Fruit fly (Drosophila melanogaster) whole organism, embryonic: Measurements from ENCODE around the gene CG43446.

Experiments used
- Abd-B ChIP-seq: fragments of 200-800 bp; sonication (Bioruptor generic); optimal IDR thresholded peaks from 2 replicates; lab custom pipeline; 2018; ENCODE audit warnings: missing biosample characterization, mild to moderate bottlenecking, missing genetic modification characterization, moderate library complexity
- BtbVII ChIP-seq: fragments of 200-800 bp; sonication (Bioruptor generic); optimal IDR thresholded peaks from 3 replicates; lab custom pipeline; 2017; ENCODE audit warnings: missing biosample characterization, mild to moderate bottlenecking, missing genetic modification characterization
- CG10543 ChIP-seq: fragments of 200-800 bp; sonication (Bioruptor generic); optimal IDR thresholded peaks from 3 replicates; lab custom pipeline; 2017; ENCODE audit warnings: missing biosample characterization, mild to moderate bottlenecking, missing genetic modification characterization, moderate library complexity
- CG12769 ChIP-seq: fragments of 200-800 bp; sonication (Bioruptor generic); optimal IDR thresholded peaks from 2 replicates; lab custom pipeline; 2019; ENCODE audit warnings: missing biosample characterization, mild to moderate bottlenecking, missing genetic modification characterization, moderate library complexity
- CG14441 ChIP-seq: fragments of 200-800 bp; sonication (Bioruptor generic); IDR thresholded peaks from 2 replicates; pipeline ENCODE4 v1.3.6; 2022; ENCODE audit warnings: missing biosample characterization, missing genetic modification characterization
- CG1647 ChIP-seq: fragments of 200-800 bp; sonication (Bioruptor generic); optimal IDR thresholded peaks from 3 replicates; lab custom pipeline; 2016; ENCODE audit warnings: missing biosample characterization, missing genetic modification characterization
- CG18619 ChIP-seq: fragments of 200-800 bp; sonication (Bioruptor generic); optimal IDR thresholded peaks from 3 replicates; lab custom pipeline; 2017; ENCODE audit warnings: missing biosample characterization, mild to moderate bottlenecking, missing genetic modification characterization
- CG18764 ChIP-seq: fragments of 200-800 bp; sonication (Bioruptor generic); optimal IDR thresholded peaks from 3 replicates; lab custom pipeline; 2016; ENCODE audit warnings: missing biosample characterization, missing genetic modification characterization
- CG2120 ChIP-seq: fragments of 200-800 bp; sonication (Bioruptor generic); optimal IDR thresholded peaks from 3 replicates; lab custom pipeline; 2016; ENCODE audit warnings: missing biosample characterization, missing genetic modification characterization
- CG4617 ChIP-seq: fragments of 200-800 bp; sonication (Bioruptor generic); optimal IDR thresholded peaks from 3 replicates; lab custom pipeline; 2016; ENCODE audit warnings: missing biosample characterization, missing genetic modification characterization, borderline replicate concordance
- CG4820 ChIP-seq: fragments of 200-800 bp; sonication (Bioruptor generic); optimal IDR thresholded peaks from 3 replicates; lab custom pipeline; 2016; ENCODE audit warnings: missing biosample characterization, missing genetic modification characterization
- CG4854 ChIP-seq: fragments of 200-800 bp; sonication (Bioruptor generic); optimal IDR thresholded peaks from 2 replicates; lab custom pipeline; 2016; ENCODE audit warnings: missing biosample characterization, missing genetic modification characterization, inconsistent platforms
- CG6791 ChIP-seq: fragments of 200-800 bp; sonication (Bioruptor generic); IDR thresholded peaks from 3 replicates; pipeline ENCODE4 v1.3.6; 2022; ENCODE audit warnings: missing biosample characterization, missing genetic modification characterization; ENCODE audit not compliant: partially characterized antibody
- CG8924 ChIP-seq: fragments of 200-800 bp; optimal IDR thresholded peaks from 3 replicates; lab custom pipeline; 2019; ENCODE audit warnings: missing biosample characterization, mild to moderate bottlenecking, missing genetic modification characterization, moderate library complexity
- CG8944 ChIP-seq: fragments of 200-800 bp; sonication (Bioruptor generic); optimal IDR thresholded peaks from 3 replicates; lab custom pipeline; 2016; ENCODE audit warnings: missing biosample characterization, missing genetic modification characterization
- CG9932 ChIP-seq: fragments of 200-800 bp; sonication (Bioruptor generic); IDR thresholded peaks from 2 replicates; pipeline ENCODE4 v1.3.6; 2022; ENCODE audit warnings: missing biosample characterization, missing genetic modification characterization
- Dbx ChIP-seq: fragments of 200-800 bp; sonication (Bioruptor generic); IDR thresholded peaks from 3 replicates; pipeline ENCODE4 v1.3.6; 2022; ENCODE audit warnings: missing biosample characterization, missing genetic modification characterization
- Ets65A ChIP-seq: fragments of 200-800 bp; sonication (Bioruptor generic); peaks from one replicate; lab custom pipeline; 2016; ENCODE audit warnings: missing biosample characterization, missing genetic modification characterization
- HLH4C ChIP-seq: fragments of 200-800 bp; sonication (Bioruptor generic); IDR thresholded peaks from 3 replicates; pipeline ENCODE4 v1.3.6; 2022; ENCODE audit warnings: missing biosample characterization, missing genetic modification characterization; ENCODE audit not compliant: partially characterized antibody
- Hr3 ChIP-seq: fragments of 200-800 bp; sonication (Bioruptor generic); optimal IDR thresholded peaks from 3 replicates; lab custom pipeline; 2016; ENCODE audit warnings: missing biosample characterization, missing genetic modification characterization
- Hsf ChIP-seq: fragments of 200-800 bp; sonication (Bioruptor generic); optimal IDR thresholded peaks from 3 replicates; lab custom pipeline; 2016; ENCODE audit warnings: missing biosample characterization, missing genetic modification characterization
- MESR4 ChIP-seq: fragments of 200-800 bp; sonication (Bioruptor generic); optimal IDR thresholded peaks from 2 replicates; lab custom pipeline; 2018; ENCODE audit warnings: missing biosample characterization, mild to moderate bottlenecking, missing genetic modification characterization, moderate library complexity
- MTF-1 ChIP-seq: fragments of 200-800 bp; sonication (Bioruptor generic); optimal IDR thresholded peaks from 2 replicates; lab custom pipeline; 2018; ENCODE audit warnings: missing biosample characterization, mild to moderate bottlenecking, missing genetic modification characterization, borderline replicate concordance
- Opbp ChIP-seq: fragments of 200-800 bp; sonication (Bioruptor generic); IDR thresholded peaks from 3 replicates; pipeline ENCODE4 v1.3.6; 2022; ENCODE audit warnings: missing biosample characterization, missing genetic modification characterization; ENCODE audit not compliant: partially characterized antibody
- Rx ChIP-seq: fragments of 200-800 bp; sonication (Bioruptor generic); IDR thresholded peaks from 2 replicates; pipeline ENCODE4 v1.3.6; 2022; ENCODE audit warnings: missing biosample characterization, missing genetic modification characterization
- Tbp ChIP-seq: fragments of >200 bp; optimal IDR thresholded peaks from 2 replicates; lab custom pipeline; 2018; ENCODE audit warnings: missing biosample characterization, missing genetic modification characterization
- amos ChIP-seq: fragments of 200-800 bp; sonication (Bioruptor generic); IDR thresholded peaks from 2 replicates; pipeline ENCODE4 v1.3.6; 2022; ENCODE audit warnings: missing biosample characterization, missing genetic modification characterization; ENCODE audit not compliant: partially characterized antibody
- caup ChIP-seq: fragments of 200-800 bp; sonication (Bioruptor generic); optimal IDR thresholded peaks from 3 replicates; lab custom pipeline; 2017; ENCODE audit warnings: missing biosample characterization, mild to moderate bottlenecking, missing genetic modification characterization, moderate library complexity; ENCODE audit not compliant: severe bottlenecking
- crp ChIP-seq, 2 experiments: fragments of 200-800 bp; sonication (Bioruptor generic); optimal IDR thresholded peaks; 2 replicates in 1 of 2; 3 replicates in 1 of 2; lab custom pipeline; 2017; ENCODE audit warnings: missing biosample characterization in 2 of 2, missing genetic modification characterization in 2 of 2, mild to moderate bottlenecking in 1 of 2, moderate library complexity in 1 of 2
- cwo ChIP-seq: fragments of 200-800 bp; sonication (Bioruptor generic); optimal IDR thresholded peaks from 3 replicates; lab custom pipeline; 2017; ENCODE audit warnings: missing biosample characterization, missing genetic modification characterization, mild to moderate bottlenecking, moderate library complexity, missing genetic modification reagents
- dpn ChIP-seq, 2 experiments: fragments of 200-800 bp; sonication (Bioruptor generic); optimal IDR thresholded peaks; 3 replicates each; lab custom pipeline; 2016; ENCODE audit warnings: missing biosample characterization in 2 of 2, missing genetic modification characterization in 2 of 2
- ems ChIP-seq: fragments of 200-800 bp; sonication (Bioruptor generic); optimal IDR thresholded peaks from 3 replicates; lab custom pipeline; 2016; ENCODE audit warnings: missing biosample characterization, missing genetic modification characterization
- esg ChIP-seq: fragments of 200-800 bp; sonication (Bioruptor generic); conservative IDR thresholded peaks from 2 replicates; pipeline ENCODE4 v1.3.6; 2022; ENCODE audit warnings: missing biosample characterization, missing genetic modification characterization
- exex ChIP-seq: fragments of 200-800 bp; sonication (Bioruptor generic); optimal IDR thresholded peaks from 4 replicates; lab custom pipeline; 2018; ENCODE audit warnings: missing biosample characterization, mild to moderate bottlenecking, missing genetic modification characterization, moderate library complexity
- fu2 ChIP-seq: fragments of 200-800 bp; sonication (Bioruptor generic); optimal IDR thresholded peaks from 2 replicates; lab custom pipeline; 2016; ENCODE audit warnings: missing biosample characterization, missing genetic modification characterization
- gfzf ChIP-seq: fragments of 200-800 bp; sonication (Bioruptor generic); optimal IDR thresholded peaks from 2 replicates; lab custom pipeline; 2016; ENCODE audit warnings: missing biosample characterization, mild to moderate bottlenecking, missing genetic modification characterization, moderate library complexity
- hkb ChIP-seq, 2 experiments: fragments of 200-800 bp in 1 of 2; fragments of >200 bp in 1 of 2; sonication (Bioruptor generic) in 1 of 2; IDR thresholded peaks in 1 of 2; optimal IDR thresholded peaks in 1 of 2; 2 replicates each; pipeline versions ENCODE4 v1.3.6 to Lab custom; 2017 to 2022; ENCODE audit warnings: missing biosample characterization in 1 of 2, missing genetic modification characterization in 1 of 2
- kah ChIP-seq: fragments of 200-800 bp; sonication (Bioruptor generic); optimal IDR thresholded peaks from 2 replicates; lab custom pipeline; 2018; ENCODE audit warnings: missing biosample characterization, mild to moderate bottlenecking, missing genetic modification characterization
- ken ChIP-seq: fragments of 200-800 bp; sonication (Bioruptor generic); IDR thresholded peaks from 3 replicates; pipeline ENCODE4 v1.3.6; 2022; ENCODE audit warnings: missing biosample characterization, missing genetic modification characterization
- maf-S ChIP-seq: fragments of 200-800 bp; sonication (Bioruptor generic); optimal IDR thresholded peaks from 2 replicates; lab custom pipeline; 2016; ENCODE audit warnings: missing biosample characterization, missing genetic modification characterization
- slou ChIP-seq: fragments of 200-800 bp; sonication (Bioruptor generic); optimal IDR thresholded peaks from 3 replicates; lab custom pipeline; 2016; ENCODE audit warnings: missing biosample characterization, missing genetic modification characterization
- stwl ChIP-seq: fragments of 200-800 bp; sonication (Bioruptor generic); optimal IDR thresholded peaks from 3 replicates; lab custom pipeline; 2018; ENCODE audit warnings: missing biosample characterization, mild to moderate bottlenecking, missing genetic modification characterization, moderate library complexity
- tio ChIP-seq: fragments of 200-800 bp; sonication (Bioruptor generic); optimal IDR thresholded peaks from 2 replicates; lab custom pipeline; 2017; ENCODE audit warnings: missing biosample characterization, missing genetic modification characterization, inconsistent platforms
- trem ChIP-seq: fragments of 200-800 bp; optimal IDR thresholded peaks from 3 replicates; lab custom pipeline; 2019; ENCODE audit warnings: missing biosample characterization, mild to moderate bottlenecking, missing genetic modification characterization, moderate library complexity
- twi ChIP-seq: fragments of 200-800 bp; optimal IDR thresholded peaks from 2 replicates; lab custom pipeline; 2019; ENCODE audit warnings: missing biosample characterization, mild to moderate bottlenecking, missing genetic modification characterization, moderate library complexity
- unc-4 ChIP-seq: fragments of 200-800 bp; sonication (Bioruptor generic); IDR thresholded peaks from 2 replicates; pipeline ENCODE4 v1.3.6; 2022; ENCODE audit warnings: missing biosample characterization, missing genetic modification characterization; ENCODE audit not compliant: partially characterized antibody
- wek ChIP-seq: fragments of 200-800 bp; sonication (Bioruptor generic); optimal IDR thresholded peaks from 3 replicates; lab custom pipeline; 2018; ENCODE audit warnings: missing biosample characterization, mild to moderate bottlenecking, missing genetic modification characterization, moderate library complexity

CG43446 gene

DNA sequence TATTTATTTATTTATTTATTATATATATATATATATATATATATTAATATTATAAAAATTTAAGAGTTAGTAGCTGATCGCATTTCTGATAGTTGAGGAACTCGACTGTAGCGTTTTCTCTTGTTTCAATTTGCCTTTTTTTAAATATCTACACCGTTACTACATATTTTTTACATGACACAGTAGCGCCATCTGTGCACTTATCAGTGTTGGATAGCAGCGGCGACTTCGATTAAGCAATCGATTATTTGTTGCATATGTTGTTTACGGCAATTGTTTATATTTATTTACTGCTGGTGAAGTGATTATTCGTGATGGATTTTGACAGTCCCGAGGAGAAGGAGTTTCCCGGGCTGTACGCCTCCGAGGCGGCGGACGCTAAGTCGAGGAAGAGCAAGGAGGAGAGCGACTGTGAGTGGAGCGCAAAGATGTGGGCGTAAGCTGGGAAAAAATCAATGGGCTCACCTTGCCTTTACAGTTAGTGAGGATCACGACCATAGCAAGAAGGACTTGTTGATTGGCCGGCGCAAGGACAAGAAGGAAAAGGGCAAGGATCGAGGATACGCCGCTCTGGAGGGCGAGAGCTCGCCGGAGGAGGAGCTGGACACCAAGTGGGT lies 29.8 kb upstream of the CG43446 start, which contains the start of gene Rlip (continued):
- TF ChIP-seq tio (GFP tag; lab: Kevin White, UChicago) (no peak), CG4854 (peak; percentile 44), Dbx (GFP tag; lab: Robert Waterston, UW) (peak; percentile 57; the same call in 2 of the 3 replicates), BtbVII (GFP tag; lab: Kevin White, UChicago) (no peak), stwl (peak; percentile 99), Ets65A (GFP tag; lab: Kevin White, UChicago) (peak; percentile 98), Rx (GFP tag; lab: Robert Waterston, UW) (peak; percentile 57), MTF-1 (GFP tag; lab: Kevin White, UChicago) (no peak), Abd-B (GFP tag; lab: Kevin White, UChicago) (peak; percentile 48), CG8924 (tag; lab: Kevin White, UChicago) (peak; percentile 70), exex (tag; lab: Kevin White, UChicago) (peak; percentile 18), twi (tag; lab: Kevin White, UChicago) (peak; percentile 21), gfzf (GFP tag; lab: Kevin White, UChicago) (peak; percentile 24), kah (GFP tag; lab: Kevin White, UChicago) (no peak), CG4820 (GFP tag; lab: Kevin White, UChicago) (peak; percentile 47), trem (tag; lab: Kevin White, UChicago) (peak; percentile 57), ken (peak; percentile 55; the same call in 2 of the 3 replicates), Hr3 (GFP tag; lab: Kevin White, UChicago) (peak; percentile 34), Opbp (GFP tag; lab: Robert Waterston, UW) (peak; percentile 58; the same call in 2 of the 3 replicates), amos (GFP tag; lab: Robert Waterston, UW) (peak; percentile 77), maf-S (GFP tag; lab: Kevin White, UChicago) (no peak), CG9932 (peak; percentile 84), CG2120 (peak; percentile 56), HLH4C (peak; percentile 59; the same call in 2 of the 3 replicates), unc-4 (GFP tag; lab: Robert Waterston, UW) (peak; percentile 49), CG14441 (GFP tag; lab: Robert Waterston, UW) (0 out of 2 replicates have a peak, but pooled peaks have one; percentile 18), Tbp (GFP tag; lab: Kevin White, UChicago) (no peak), slou (GFP tag; lab: Kevin White, UChicago) (peak; percentile 50), caup (peak; percentile 56), CG18619 (GFP tag; lab: Kevin White, UChicago) (no peak), cwo (GFP tag; lab: Kevin White, UChicago) (no peak), crp (GFP tag; optimal IDR thresholded peaks at IDR 0.05; lab: Kevin White, UChicago) (peak in 1 of 2 experiments; percentile 53), MESR4 (GFP tag; lab: Kevin White, UChicago) (peak; percentile 54), ems (GFP tag; lab: Kevin White, UChicago) (peak; percentile 5), CG6791 (GFP tag; lab: Robert Waterston, UW) (peak; percentile 82), CG1647 (peak; percentile 53), Hsf (GFP tag; lab: Kevin White, UChicago) (peak; percentile 54), hkb (optimal IDR thresholded peaks at IDR 0.05; lab: Kevin White, UChicago) (peak; percentile 8), hkb (GFP tag; IDR thresholded peaks at IDR 0.05; lab: Robert Waterston, UW) (0 out of 2 replicates have a peak, but pooled peaks have one; percentile 31), wek (GFP tag; lab: Kevin White, UChicago) (no peak), CG18764 (GFP tag; lab: Kevin White, UChicago) (peak; percentile 41), esg (GFP tag; lab: Robert Waterston, UW) (peak; percentile 41; the same call in 1 of the 2 replicates), CG4617 (GFP tag; lab: Kevin White, UChicago) (peak; percentile 83), CG10543 (peak; percentile 22), CG12769 (tag; lab: Kevin White, UChicago) (peak; percentile 5), fu2 (GFP tag; lab: Kevin White, UChicago) (peak; percentile 38), CG8944 (GFP tag; lab: Kevin White, UChicago) (peak; percentile 60), dpn (GFP tag; optimal IDR thresholded peaks at IDR 0.05; lab: Kevin White, UChicago) (peak; percentile 48 to 80)
